Worm (Caenorhabditis elegans): ENCODE measurements around the gene D1014.5.

Gene D1014.5

DNA sequence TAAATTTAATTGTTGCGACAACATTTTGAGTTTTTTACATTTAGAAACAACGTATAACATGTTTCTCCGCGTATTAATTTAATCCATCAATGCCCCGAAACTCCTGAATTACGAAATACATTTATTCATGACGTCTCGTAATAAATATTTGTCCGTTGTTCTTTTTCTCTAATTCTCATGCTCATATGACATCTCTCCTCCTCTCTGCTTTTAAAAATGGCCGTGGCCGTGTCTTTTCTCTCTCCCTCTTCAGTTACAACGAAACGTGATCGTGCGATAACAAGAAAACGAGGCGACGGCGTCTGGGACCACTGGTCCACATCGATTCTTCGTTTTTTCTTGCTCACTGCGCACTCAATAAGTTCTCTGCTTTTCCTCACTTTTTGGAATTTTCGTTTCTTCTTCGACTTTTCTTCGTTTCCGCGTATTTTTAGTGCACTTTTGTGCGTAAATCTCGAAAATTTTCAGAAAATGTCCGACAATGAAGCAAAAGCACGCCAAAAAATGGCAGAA lies 6.7 kb downstream of the D1014.5 start, which contains the start of gene snap-1 (continued):
- TF ChIP-seq aly-2 (tag; optimal IDR thresholded peaks at IDR 0.05) (peak; percentile 35), crh-2 (tag; optimal IDR thresholded peaks at IDR 0.05) (peak; percentile 45)

DNA sequence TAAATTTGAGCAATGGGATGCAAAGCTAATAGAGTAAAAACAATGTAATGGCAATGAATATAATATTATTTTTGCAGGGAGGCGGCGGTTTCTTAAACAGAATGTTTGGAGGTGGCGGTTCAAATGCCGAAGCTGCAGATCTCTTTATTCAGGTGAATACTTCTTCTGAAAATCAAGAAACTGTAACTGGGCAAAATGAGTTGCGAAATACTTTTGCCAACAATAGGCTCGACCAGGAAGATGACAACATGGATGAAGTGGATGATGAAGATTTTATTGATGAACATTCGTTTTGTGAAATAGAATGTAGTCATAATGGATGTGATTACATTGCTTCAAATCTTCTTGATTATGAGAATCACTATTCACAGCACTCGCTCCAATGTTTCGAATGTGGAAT lies 7.3 kb downstream of the D1014.5 start:
- no peak for TF ChIP-seq ztf-11 (tag; optimal IDR thresholded peaks at IDR 0.05)
- no peak for TF ChIP-seq nhr-12 (tag; optimal IDR thresholded peaks at IDR 0.05)
- TF ChIP-seq sem-4 (tag; optimal IDR thresholded peaks at IDR 0.05) = no peak

DNA sequence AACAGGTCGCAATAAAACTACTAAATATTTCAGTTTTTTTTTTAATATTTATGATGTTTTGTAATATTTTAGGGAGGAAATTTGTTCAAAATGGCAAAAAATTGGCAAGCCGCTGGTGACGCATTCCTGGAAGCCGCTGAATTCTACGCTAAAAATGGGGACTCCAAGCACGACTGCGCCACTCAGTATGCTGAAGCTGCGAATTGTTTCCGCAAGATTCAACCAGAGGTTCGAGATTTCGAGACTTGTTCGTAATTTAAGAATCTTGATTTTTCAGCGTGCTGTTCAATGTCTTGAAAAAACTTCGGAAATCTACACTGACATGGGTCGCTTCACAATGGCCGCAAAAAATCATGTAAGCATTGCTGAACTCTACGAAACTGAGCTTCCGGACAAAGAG lies 8.1 kb downstream of the D1014.5 start:
- TF ChIP-seq ama-1 (optimal IDR thresholded peaks at IDR 0.05) (peak; percentile 25), nhr-77 (tag; optimal IDR thresholded peaks at IDR 0.05) (no peak), nhr-21 (tag; optimal IDR thresholded peaks at IDR 0.05) (no peak), egl-27 (tag; optimal IDR thresholded peaks at IDR 0.05) (no peak), nhr-129 (tag; optimal IDR thresholded peaks at IDR 0.05) (no peak), unc-39 (tag; optimal IDR thresholded peaks at IDR 0.05) (no peak)

DNA sequence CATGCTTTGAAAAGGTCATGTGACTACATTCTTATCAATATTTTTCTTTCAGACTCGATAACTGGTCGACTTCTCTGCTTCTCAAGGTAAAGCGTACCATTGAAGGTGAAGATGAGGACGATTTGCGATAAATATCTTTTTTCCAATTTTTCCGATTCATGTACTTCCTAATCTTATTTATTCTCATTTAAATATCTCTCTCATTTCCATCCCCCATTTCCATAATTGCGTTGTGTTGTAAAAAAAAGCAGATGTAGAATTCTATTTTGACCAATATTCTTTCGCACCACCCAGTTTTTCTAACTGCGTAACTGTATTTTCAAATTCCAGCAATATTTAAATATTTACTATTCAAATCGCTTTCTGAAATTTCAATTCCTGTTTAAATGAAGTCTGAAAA lies 9.4 kb downstream of the D1014.5 start, which contains the start of gene D1014.4:
TSS of gene D1014.4 (plus strand) at position 301 of the 400 bp plus-strand sequence.
- TF ChIP-seq ztf-11 (tag; optimal IDR thresholded peaks at IDR 0.05) = no peak
- no peak for TF ChIP-seq nhr-129 (tag; optimal IDR thresholded peaks at IDR 0.05)
- TF ChIP-seq nhr-23 (tag; optimal IDR thresholded peaks at IDR 0.05) = no peak
- no peak for TF ChIP-seq sma-9 (GFP tag; optimal IDR thresholded peaks at IDR 0.05)
- TF ChIP-seq sma-9 (tag; optimal IDR thresholded peaks at IDR 0.05) = no peak
- TF ChIP-seq dmd-4 (tag; optimal IDR thresholded peaks at IDR 0.05) = no peak
- no peak for TF ChIP-seq sem-4 (tag; optimal IDR thresholded peaks at IDR 0.05)
- TF ChIP-seq unc-55 (GFP tag; optimal IDR thresholded peaks at IDR 0.05) = no peak
- TF ChIP-seq lin-11 (tag; optimal IDR thresholded peaks at IDR 0.05) = no peak
- TF ChIP-seq ztf-4 (tag; optimal IDR thresholded peaks at IDR 0.05) = no peak
- TF ChIP-seq nhr-237 (tag; optimal IDR thresholded peaks at IDR 0.05) = no peak
- no peak for TF ChIP-seq R02D3.7 (tag; optimal IDR thresholded peaks at IDR 0.05)
- TF ChIP-seq peb-1 (tag; optimal IDR thresholded peaks at IDR 0.05) = no peak

DNA sequence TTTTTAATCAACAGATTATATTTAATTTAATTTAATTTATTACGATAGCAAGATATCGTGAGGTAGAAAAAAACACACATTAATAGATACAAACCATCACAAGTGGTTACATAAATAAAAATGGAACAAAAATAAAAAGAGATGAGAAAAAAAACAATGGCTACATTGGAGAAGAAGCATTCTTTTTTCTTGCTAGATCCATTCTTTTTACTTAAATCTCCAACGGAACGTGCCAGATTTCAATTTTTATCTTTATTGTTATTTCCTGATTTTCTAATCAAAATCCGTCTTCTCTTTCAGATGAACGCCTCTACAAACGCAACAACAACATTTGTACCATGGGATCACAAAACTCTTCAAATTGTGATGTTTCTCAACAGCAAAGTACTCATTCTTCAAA lies 20.1 kb downstream of the D1014.5 start, which contains the start of gene D1014.2:
TSS of gene D1014.2 (plus strand) at position 301 of the 400 bp plus-strand sequence.
- TF ChIP-seq unc-55 (GFP tag; optimal IDR thresholded peaks at IDR 0.05) = no peak
- no peak for TF ChIP-seq elt-3 (tag; optimal IDR thresholded peaks at IDR 0.05)
- no peak for TF ChIP-seq unc-39 (tag; optimal IDR thresholded peaks at IDR 0.05)

DNA sequence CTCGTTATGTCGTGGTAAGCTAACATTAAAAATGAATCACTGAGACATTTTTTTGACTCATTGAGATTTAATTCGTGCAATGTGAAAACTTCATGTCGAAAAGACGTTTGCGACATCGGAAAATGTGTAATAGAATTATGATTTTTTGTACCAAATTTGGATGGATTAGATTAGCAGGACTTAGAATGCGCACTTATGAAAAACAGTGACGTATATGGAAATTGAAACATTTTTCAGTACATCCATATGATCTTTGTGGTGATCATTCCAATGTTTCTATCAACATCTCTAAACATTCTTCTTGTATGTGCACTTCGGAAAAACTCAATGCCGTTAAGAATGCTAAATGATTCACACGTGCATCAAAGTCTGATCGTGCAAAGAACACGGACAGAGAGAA lies 21.0 kb downstream of the D1014.5 start:
- TF ChIP-seq unc-62 (GFP tag; optimal IDR thresholded peaks at IDR 0.05) = no peak
- TF ChIP-seq blmp-1 (tag; optimal IDR thresholded peaks at IDR 0.05; ENCODE audit: insufficient read depth) = no peak

DNA sequence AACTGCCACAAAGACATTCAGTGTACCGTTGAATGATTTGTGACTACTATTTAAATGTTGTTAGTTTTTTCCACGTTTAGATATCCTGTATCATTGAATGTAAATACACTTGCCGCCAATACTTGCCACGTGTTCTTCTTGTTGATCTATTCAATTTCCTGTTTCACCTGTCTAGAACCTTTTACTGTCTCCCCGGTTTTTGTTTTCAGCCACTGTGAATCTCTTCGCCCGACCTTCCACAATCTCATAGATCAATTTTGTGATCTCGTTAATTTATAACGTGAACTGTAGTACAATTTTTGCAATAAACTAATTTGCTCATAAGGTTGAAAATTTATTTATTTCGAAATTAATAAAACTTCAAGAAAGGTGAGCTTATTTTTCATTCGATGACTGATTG lies 21.8 kb downstream of the D1014.5 start, which contains the start of gene D1014.13:
TSS of gene D1014.13 (plus strand) at position 301 of the 400 bp plus-strand sequence.
- TF ChIP-seq nhr-6 (tag; optimal IDR thresholded peaks at IDR 0.05) (no peak), nhr-129 (tag; optimal IDR thresholded peaks at IDR 0.05) (no peak), ceh-82 (tag; optimal IDR thresholded peaks at IDR 0.05) (no peak), ceh-16 (tag; optimal IDR thresholded peaks at IDR 0.05) (no peak), nhr-12 (tag; optimal IDR thresholded peaks at IDR 0.05) (no peak), Y55F3AM.14 (GFP tag; optimal IDR thresholded peaks at IDR 0.05) (no peak), mdl-1 (tag; optimal IDR thresholded peaks at IDR 0.05) (no peak)

DNA sequence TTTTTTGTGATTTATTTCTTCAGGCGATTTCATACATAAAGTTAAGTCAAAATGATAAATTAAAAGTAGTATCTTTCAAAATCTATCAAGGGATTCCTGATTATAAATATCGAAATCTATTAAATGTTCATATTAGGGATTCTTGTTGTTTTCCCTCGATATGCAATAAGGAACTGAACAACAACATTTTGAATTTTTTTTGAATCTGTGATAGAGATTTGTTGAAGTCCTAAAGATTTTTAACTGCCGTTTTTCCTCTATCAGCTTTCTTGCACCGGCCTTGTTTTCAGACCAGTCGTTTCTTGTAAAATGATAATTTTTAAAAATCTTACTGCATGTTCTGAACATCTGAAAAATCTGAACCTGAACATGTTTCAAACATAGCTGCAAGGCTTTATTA lies 32.3 kb downstream of the D1014.5 start:
- TF ChIP-seq snpc-4 (tag; optimal IDR thresholded peaks at IDR 0.05) (no peak), ceh-16 (tag; optimal IDR thresholded peaks at IDR 0.05) (no peak), nhr-23 (tag; optimal IDR thresholded peaks at IDR 0.05) (no peak), mbf-1 (tag; optimal IDR thresholded peaks at IDR 0.05) (no peak), nhr-129 (tag; optimal IDR thresholded peaks at IDR 0.05) (no peak), lsy-2 (tag; optimal IDR thresholded peaks at IDR 0.05) (no peak), elt-1 (tag; optimal IDR thresholded peaks at IDR 0.05) (no peak), R02D3.7 (tag; optimal IDR thresholded peaks at IDR 0.05) (no peak), ceh-82 (tag; optimal IDR thresholded peaks at IDR 0.05) (no peak), elt-3 (tag; optimal IDR thresholded peaks at IDR 0.05) (no peak), nhr-11 (tag; optimal IDR thresholded peaks at IDR 0.05) (no peak)
